Worm (Caenorhabditis elegans) whole organism, young adult: ENCODE results near the gene rmd-1.

ENCODE experiments used
- B0019.2 ChIP-seq: fragments of 200-800 bp; sonication (Bioruptor generic); conservative IDR thresholded peaks from 2 replicates; pipeline ENCODE4 v1.3.6; 2022; ENCODE audit warnings: missing genetic modification reagents, missing genetic modification characterization, missing compliant biosample characterization
- B0261.1 ChIP-seq: sonication (generic microtip); optimal IDR thresholded peaks from 2 replicates; lab custom pipeline; 2016; ENCODE audit warnings: mild to moderate bottlenecking, missing genetic modification characterization, moderate library complexity, missing compliant biosample characterization
- F23B12.7 ChIP-seq: sonication (generic microtip); optimal IDR thresholded peaks from 2 replicates; lab custom pipeline; 2017; ENCODE audit warnings: missing genetic modification characterization, mild to moderate bottlenecking, missing compliant biosample characterization, antibody characterized with exemption, moderate library complexity; ENCODE audit not compliant: insufficient read depth
- F37B4.10 ChIP-seq: fragments of 200-800 bp; sonication (Bioruptor generic); IDR thresholded peaks from 2 replicates; pipeline ENCODE4 v1.3.6; 2022; ENCODE audit warnings: missing genetic modification characterization, missing compliant biosample characterization
- F39B2.1 ChIP-seq: fragments of 200-800 bp; sonication (Bioruptor generic); IDR thresholded peaks from 2 replicates; pipeline ENCODE4 v1.3.6; 2022; ENCODE audit warnings: missing genetic modification reagents, missing genetic modification characterization, missing compliant biosample characterization
- T07F8.4 ChIP-seq: sonication (generic microtip); optimal IDR thresholded peaks from 2 replicates; lab custom pipeline; 2016; ENCODE audit warnings: mild to moderate bottlenecking, missing genetic modification characterization, moderate library complexity, missing compliant biosample characterization
- Y53G8AR.9 ChIP-seq: fragments of 200-800 bp; sonication (Bioruptor generic); conservative IDR thresholded peaks from 2 replicates; pipeline ENCODE4 v1.3.6; 2022; ENCODE audit warnings: missing genetic modification reagents, missing genetic modification characterization, missing compliant biosample characterization
- Y67H2A.10 ChIP-seq: fragments of 200-800 bp; sonication (Bioruptor generic); conservative IDR thresholded peaks from 2 replicates; pipeline ENCODE4 v1.3.6; 2022; ENCODE audit warnings: missing genetic modification reagents, missing genetic modification characterization, missing compliant biosample characterization
- akir-1 ChIP-seq: fragments of 200-800 bp; sonication (Bioruptor generic); optimal IDR thresholded peaks from 2 replicates; lab custom pipeline; 2018; ENCODE audit warnings: mild to moderate bottlenecking, missing genetic modification characterization, moderate library complexity, missing compliant biosample characterization
- ama-1 ChIP-seq, 3 experiments: fragments of 150-350 bp in 1 of 3; sonication (generic microtip) in 2 of 3; optimal IDR thresholded peaks; 2 replicates each; lab custom pipeline; 2014 to 2018; ENCODE audit warnings: missing biosample characterization in 2 of 3, missing genetic modification characterization in 2 of 3, missing genetic modification reagents in 2 of 3
- atf-7 ChIP-seq: sonication (generic microtip); optimal IDR thresholded peaks from 2 replicates; lab custom pipeline; 2017; ENCODE audit warnings: mild to moderate bottlenecking, missing genetic modification characterization, missing compliant biosample characterization
- dpff-1 ChIP-seq: sonication (generic microtip); optimal IDR thresholded peaks from 2 replicates; lab custom pipeline; 2017; ENCODE audit warnings: mild to moderate bottlenecking, missing genetic modification characterization, missing compliant biosample characterization
- efl-1 ChIP-seq: fragments of 150-350 bp; optimal IDR thresholded peaks from 2 replicates; lab custom pipeline; 2014; ENCODE audit warnings: missing biosample characterization, missing genetic modification reagents, missing genetic modification characterization
- gei-17 ChIP-seq: fragments of 200-800 bp; sonication (Bioruptor generic); optimal IDR thresholded peaks from 2 replicates; lab custom pipeline; 2018; ENCODE audit warnings: mild to moderate bottlenecking, missing genetic modification characterization, missing compliant biosample characterization
- hlh-26 ChIP-seq: fragments of 200-800 bp; sonication (Bioruptor generic); conservative IDR thresholded peaks from 2 replicates; pipeline ENCODE4 v1.3.6; 2022; ENCODE audit warnings: missing genetic modification reagents, missing genetic modification characterization, missing compliant biosample characterization
- hmg-1.2 ChIP-seq: fragments of 200-800 bp; sonication (Bioruptor generic); IDR thresholded peaks from 2 replicates; pipeline ENCODE4 v1.3.6; 2022; ENCODE audit warnings: missing genetic modification reagents, missing genetic modification characterization, missing compliant biosample characterization
- hmg-20 ChIP-seq: fragments of 200-800 bp; sonication (Bioruptor generic); IDR thresholded peaks from 2 replicates; pipeline ENCODE4 v1.3.6; 2022; ENCODE audit warnings: missing genetic modification reagents, missing genetic modification characterization, missing compliant biosample characterization
- lsy-27 ChIP-seq: sonication (generic microtip); optimal IDR thresholded peaks from 2 replicates; lab custom pipeline; 2017; ENCODE audit warnings: missing genetic modification characterization, mild to moderate bottlenecking, missing compliant biosample characterization, antibody characterized with exemption, missing genotype, borderline replicate concordance; ENCODE audit not compliant: insufficient read depth
- mel-28 ChIP-seq: sonication (generic microtip); optimal IDR thresholded peaks from 2 replicates; lab custom pipeline; 2016; ENCODE audit warnings: borderline replicate concordance, mild to moderate bottlenecking, missing genetic modification characterization, missing compliant biosample characterization
- mes-4 ChIP-seq: sonication (generic microtip); optimal IDR thresholded peaks from 2 replicates; lab custom pipeline; 2016; ENCODE audit warnings: missing genotype, missing genetic modification characterization, missing compliant biosample characterization
- nfyb-1 ChIP-seq: fragments of 200-800 bp; sonication (Bioruptor generic); IDR thresholded peaks from 2 replicates; pipeline ENCODE4 v1.3.6; 2022; ENCODE audit warnings: missing genetic modification reagents, missing genetic modification characterization, missing compliant biosample characterization
- nhr-120 ChIP-seq: fragments of 200-800 bp; sonication (Bioruptor generic); IDR thresholded peaks from 2 replicates; pipeline ENCODE4 v1.3.6; 2022; ENCODE audit warnings: missing genetic modification characterization, missing compliant biosample characterization
- rec-8 ChIP-seq, 2 experiments: sonication (generic microtip); optimal IDR thresholded peaks; 2 replicates each; lab custom pipeline; 2016; ENCODE audit warnings: mild to moderate bottlenecking in 2 of 2, missing genetic modification characterization in 2 of 2, missing genetic modification reagents in 2 of 2, missing genotype in 2 of 2, missing biosample characterization in 1 of 2, missing compliant biosample characterization in 1 of 2, moderate library complexity in 1 of 2
- repo-1 ChIP-seq: sonication (generic microtip); optimal IDR thresholded peaks from 2 replicates; lab custom pipeline; 2017; ENCODE audit warnings: mild to moderate bottlenecking, missing genetic modification characterization, missing compliant biosample characterization
- sdz-38 ChIP-seq: sonication (generic microtip); optimal IDR thresholded peaks from 2 replicates; lab custom pipeline; 2016; ENCODE audit warnings: missing genotype, missing genetic modification characterization, missing compliant biosample characterization
- sea-2 ChIP-seq: fragments of 200-800 bp; sonication (Bioruptor generic); IDR thresholded peaks from 2 replicates; pipeline ENCODE4 v1.3.6; 2022; ENCODE audit warnings: missing genetic modification characterization, missing compliant biosample characterization
- unc-62 ChIP-seq: fragments of 150-350 bp; optimal IDR thresholded peaks from 2 replicates; lab custom pipeline; 2014; ENCODE audit warnings: missing biosample characterization, missing genetic modification reagents, missing genetic modification characterization
- zim-3 ChIP-seq: sonication (generic microtip); optimal IDR thresholded peaks from 2 replicates; lab custom pipeline; 2017; ENCODE audit warnings: mild to moderate bottlenecking, missing genetic modification characterization, moderate library complexity, missing compliant biosample characterization
- ztf-3 ChIP-seq: fragments of 200-800 bp; sonication (Bioruptor generic); optimal IDR thresholded peaks from 2 replicates; lab custom pipeline; 2018; ENCODE audit warnings: mild to moderate bottlenecking, missing genetic modification characterization, missing compliant biosample characterization

The rmd-1 gene

ce11 chrIII:9733333-9733732, 25.6 kb upstream of the rmd-1 start:
- TF ChIP-seq nfyb-1 (GFP tag; lab: Robert Waterston, UW) = no peak
- TF ChIP-seq mes-4 (tag; lab: Kevin White, UChicago) = no peak

ce11 chrIII:9734030-9734429, 24.9 kb upstream of the rmd-1 start:
- TF ChIP-seq Y53G8AR.9 (GFP tag; lab: Robert Waterston, UW) = no peak
- no peak for TF ChIP-seq hmg-1.2 (GFP tag; lab: Robert Waterston, UW)
- TF ChIP-seq efl-1 (GFP tag; lab: Kevin White, UChicago) = no peak
- TF ChIP-seq, all 124 proteins: peak for 0

ce11 chrIII:9735857-9736256, 23.0 kb upstream of the rmd-1 start, which contains the start of gene dao-6:
dao-6 (minus strand) TSS chrIII:9736201.
- TF ChIP-seq atf-7 (no peak), mel-28 (tag; lab: Kevin White, UChicago) (no peak), repo-1 (tag; lab: Kevin White, UChicago) (no peak), zim-3 (tag; lab: Kevin White, UChicago) (no peak), ama-1 (optimal IDR thresholded peaks at IDR 0.05; lab: Kevin White, UChicago) (no peak), ama-1 (GFP tag; optimal IDR thresholded peaks at IDR 0.05; lab: Kevin White, UChicago) (no peak), akir-1 (GFP tag; lab: Kevin White, UChicago) (no peak), sea-2 (GFP tag; lab: Robert Waterston, UW) (no peak)

ce11 chrIII:9738954-9739353, 19.9 kb upstream of the rmd-1 start, which contains the start of gene hlh-4:
hlh-4 (minus strand) TSS chrIII:9739054.
- TF ChIP-seq B0261.1 (tag; lab: Kevin White, UChicago) = no peak
- TF ChIP-seq efl-1 (GFP tag; lab: Kevin White, UChicago) = no peak
- TF ChIP-seq dpff-1 (tag; lab: Kevin White, UChicago) = no peak
- no peak for TF ChIP-seq T07F8.4 (tag; lab: Kevin White, UChicago)
- TF ChIP-seq, all 124 proteins: peak for 0

- TF ChIP-seq hmg-1.2 (GFP tag; lab: Robert Waterston, UW) = peak; percentile 42; the same call in 1 of the 2 replicates
- no peak for TF ChIP-seq gei-17 (GFP tag; lab: Kevin White, UChicago)
- TF ChIP-seq, all 124 proteins: peak for 1
Measured at ce11 chrIII:9740663-9741062, 18.2 kb upstream of the rmd-1 start.

- peak; percentile 57; the same call in 1 of the 2 replicates for TF ChIP-seq hmg-1.2 (GFP tag; lab: Robert Waterston, UW)
- TF ChIP-seq F23B12.7 = no peak
Measured at ce11 chrIII:9741985-9742384, 16.9 kb upstream of the rmd-1 start.

- TF ChIP-seq T07F8.4 (tag; lab: Kevin White, UChicago) = no peak
- no peak for TF ChIP-seq sdz-38 (tag; lab: Kevin White, UChicago)
- TF ChIP-seq F37B4.10 = no peak
- no peak for TF ChIP-seq B0019.2 (GFP tag; lab: Robert Waterston, UW)
- no peak for TF ChIP-seq B0261.1 (tag; lab: Kevin White, UChicago)
- no peak for TF ChIP-seq rec-8 (tag; optimal IDR thresholded peaks at IDR 0.05; lab: Kevin White, UChicago)
- TF ChIP-seq F39B2.1 (GFP tag; lab: Robert Waterston, UW) = no peak
- TF ChIP-seq atf-7 = no peak
- TF ChIP-seq unc-62 = no peak
- no peak for TF ChIP-seq ztf-3 (GFP tag; lab: Kevin White, UChicago)
- TF ChIP-seq lsy-27 (tag; lab: Kevin White, UChicago) = no peak
- no peak for TF ChIP-seq hmg-20 (GFP tag; lab: Robert Waterston, UW)
- TF ChIP-seq Y67H2A.10 = no peak
- no peak for TF ChIP-seq nhr-120 (GFP tag; lab: Robert Waterston, UW)
- TF ChIP-seq akir-1 (GFP tag; lab: Kevin White, UChicago) = no peak
- no peak for TF ChIP-seq hlh-26 (GFP tag; lab: Robert Waterston, UW)
Measured at ce11 chrIII:9743239-9743638, 15.7 kb upstream of the rmd-1 start, which contains the start of gene T05G5.1. T05G5.1 (minus strand) TSS chrIII:9743339.
